Fruit fly (Drosophila melanogaster) whole organism, embryonic: ENCODE results near the gene alpha-Est8.

Experiments
- Asciz ChIP-seq: fragments of 200-800 bp; sonication (Bioruptor generic); optimal IDR thresholded peaks from 2 replicates; lab custom pipeline; 2017; ENCODE audit warnings: missing biosample characterization, mild to moderate bottlenecking, missing genetic modification characterization, missing genetic modification reagents
- CG10267 ChIP-seq: fragments of 200-800 bp; sonication (Bioruptor generic); optimal IDR thresholded peaks from 2 replicates; lab custom pipeline; 2018; ENCODE audit warnings: missing biosample characterization, mild to moderate bottlenecking, missing genetic modification characterization, moderate library complexity
- CG10366 ChIP-seq: fragments of 200-800 bp; sonication (Bioruptor generic); IDR thresholded peaks from 2 replicates; pipeline ENCODE4 v1.3.6; 2022; ENCODE audit warnings: missing biosample characterization, missing genetic modification characterization
- CG11456 ChIP-seq: fragments of 200-800 bp; sonication (Bioruptor generic); IDR thresholded peaks from 3 replicates; pipeline ENCODE4 v1.3.6; 2022; ENCODE audit warnings: missing biosample characterization, missing genetic modification characterization
- CG12391 ChIP-seq: fragments of 200-800 bp; sonication (Bioruptor generic); optimal IDR thresholded peaks from 3 replicates; lab custom pipeline; 2018; ENCODE audit warnings: missing biosample characterization, mild to moderate bottlenecking, missing genetic modification characterization, moderate library complexity
- CG12659 ChIP-seq: fragments of 200-800 bp; sonication (Bioruptor generic); optimal IDR thresholded peaks from 3 replicates; lab custom pipeline; 2017; ENCODE audit warnings: mild to moderate bottlenecking, missing biosample characterization, missing genetic modification reagents, missing genetic modification characterization
- CG13624 ChIP-seq: fragments of 200-800 bp; sonication (Bioruptor generic); optimal IDR thresholded peaks from 2 replicates; lab custom pipeline; 2016; ENCODE audit warnings: missing biosample characterization, missing genetic modification characterization
- CG14860 ChIP-seq: fragments of 200-800 bp; sonication (Bioruptor generic); IDR thresholded peaks from 3 replicates; pipeline ENCODE4 v1.3.6; 2022; ENCODE audit warnings: missing biosample characterization, missing genetic modification characterization; ENCODE audit not compliant: partially characterized antibody
- CG17361 ChIP-seq: fragments of 200-800 bp; sonication (Bioruptor generic); IDR thresholded peaks from 3 replicates; pipeline ENCODE4 v1.3.6; 2022; ENCODE audit warnings: missing biosample characterization, missing genetic modification characterization
- CG17568 ChIP-seq: fragments of 200-800 bp; sonication (Bioruptor generic); optimal IDR thresholded peaks from 2 replicates; lab custom pipeline; 2018; ENCODE audit warnings: missing biosample characterization, mild to moderate bottlenecking, missing genetic modification characterization, moderate library complexity
- CG17612 ChIP-seq: fragments of 200-800 bp; sonication (Bioruptor generic); IDR thresholded peaks from 2 replicates; pipeline ENCODE4 v1.3.6; 2022; ENCODE audit warnings: missing biosample characterization, missing genetic modification characterization
- CG2199 ChIP-seq: fragments of 200-800 bp; sonication (Bioruptor generic); IDR thresholded peaks from 3 replicates; pipeline ENCODE4 v1.3.6; 2022; ENCODE audit warnings: missing biosample characterization, missing genetic modification characterization
- CG34224 ChIP-seq: fragments of 200-800 bp; sonication (Bioruptor generic); IDR thresholded peaks from 3 replicates; pipeline ENCODE4 v1.3.6; 2022; ENCODE audit warnings: missing biosample characterization, missing genetic modification characterization; ENCODE audit not compliant: partially characterized antibody
- CG42726 ChIP-seq: fragments of 200-800 bp; sonication (Bioruptor generic); IDR thresholded peaks from 2 replicates; pipeline ENCODE4 v1.3.6; 2022; ENCODE audit warnings: missing biosample characterization, missing genetic modification characterization; ENCODE audit not compliant: partially characterized antibody
- CG43689 ChIP-seq: fragments of 200-800 bp; sonication (Bioruptor generic); IDR thresholded peaks from 2 replicates; pipeline ENCODE4 v1.3.6; 2022; ENCODE audit warnings: missing biosample characterization, missing genetic modification characterization
- CG4820 ChIP-seq: fragments of 200-800 bp; sonication (Bioruptor generic); optimal IDR thresholded peaks from 3 replicates; lab custom pipeline; 2016; ENCODE audit warnings: missing biosample characterization, missing genetic modification characterization
- CG6654 ChIP-seq: fragments of 200-800 bp; sonication (Bioruptor generic); optimal IDR thresholded peaks from 2 replicates; lab custom pipeline; 2017; ENCODE audit warnings: missing biosample characterization, mild to moderate bottlenecking, missing genetic modification characterization
- CG6791 ChIP-seq: fragments of 200-800 bp; sonication (Bioruptor generic); IDR thresholded peaks from 3 replicates; pipeline ENCODE4 v1.3.6; 2022; ENCODE audit warnings: missing biosample characterization, missing genetic modification characterization; ENCODE audit not compliant: partially characterized antibody
- D ChIP-seq, 2 experiments: fragments of 200-800 bp in 1 of 2; fragments of >200 bp in 1 of 2; sonication (Bioruptor generic) in 1 of 2; optimal IDR thresholded peaks; 2 replicates in 1 of 2; 3 replicates in 1 of 2; lab custom pipeline; 2017; ENCODE audit warnings: mild to moderate bottlenecking in 1 of 2, missing biosample characterization in 1 of 2, missing genetic modification characterization in 1 of 2, missing genetic modification reagents in 1 of 2
- E2f1 ChIP-seq: fragments of 200-800 bp; sonication (Bioruptor generic); IDR thresholded peaks from 2 replicates; pipeline ENCODE4 v1.3.6; 2022; ENCODE audit warnings: missing biosample characterization, missing genetic modification characterization
- Elba2 ChIP-seq: fragments of 200-800 bp; sonication (Bioruptor generic); optimal IDR thresholded peaks from 3 replicates; lab custom pipeline; 2016; ENCODE audit warnings: missing biosample characterization, missing genetic modification characterization
- Fer1 ChIP-seq: fragments of 200-800 bp; sonication (Bioruptor generic); optimal IDR thresholded peaks from 2 replicates; lab custom pipeline; 2017; ENCODE audit warnings: missing biosample characterization, mild to moderate bottlenecking, missing genetic modification characterization
- Fer3 ChIP-seq: fragments of 200-800 bp; sonication (Bioruptor generic); optimal IDR thresholded peaks from 2 replicates; lab custom pipeline; 2018; ENCODE audit warnings: missing biosample characterization, mild to moderate bottlenecking, missing genetic modification characterization, moderate library complexity
- Hr51 ChIP-seq, 2 experiments: fragments of 200-800 bp; sonication (Bioruptor generic); optimal IDR thresholded peaks; 2 replicates in 1 of 2; 3 replicates in 1 of 2; lab custom pipeline; 2016 to 2018; ENCODE audit warnings: missing biosample characterization in 2 of 2, missing genetic modification characterization in 2 of 2, mild to moderate bottlenecking in 1 of 2, moderate library complexity in 1 of 2
- Opbp ChIP-seq: fragments of 200-800 bp; sonication (Bioruptor generic); IDR thresholded peaks from 3 replicates; pipeline ENCODE4 v1.3.6; 2022; ENCODE audit warnings: missing biosample characterization, missing genetic modification characterization; ENCODE audit not compliant: partially characterized antibody
- amos ChIP-seq: fragments of 200-800 bp; sonication (Bioruptor generic); IDR thresholded peaks from 2 replicates; pipeline ENCODE4 v1.3.6; 2022; ENCODE audit warnings: missing biosample characterization, missing genetic modification characterization; ENCODE audit not compliant: partially characterized antibody
- aop ChIP-seq: fragments of 200-800 bp; sonication (Bioruptor generic); IDR thresholded peaks from 2 replicates; pipeline ENCODE4 v1.3.6; 2022; ENCODE audit warnings: missing biosample characterization, missing genetic modification characterization
- ato ChIP-seq: fragments of 200-800 bp; sonication (Bioruptor generic); IDR thresholded peaks from 2 replicates; pipeline ENCODE4 v1.3.6; 2022; ENCODE audit warnings: missing biosample characterization, missing genetic modification characterization; ENCODE audit not compliant: partially characterized antibody
- cad ChIP-seq: fragments of >200 bp; optimal IDR thresholded peaks from 2 replicates; lab custom pipeline; 2017; ENCODE audit warnings: missing biosample characterization, missing genetic modification characterization
- cato ChIP-seq: fragments of 200-800 bp; sonication (Bioruptor generic); optimal IDR thresholded peaks from 2 replicates; lab custom pipeline; 2016; ENCODE audit warnings: missing biosample characterization, missing genetic modification characterization, borderline replicate concordance
- dmrt99B ChIP-seq: fragments of 200-800 bp; sonication (Bioruptor generic); optimal IDR thresholded peaks from 2 replicates; lab custom pipeline; 2018; ENCODE audit warnings: missing biosample characterization, mild to moderate bottlenecking, missing genetic modification characterization, moderate library complexity
- esg ChIP-seq: fragments of 200-800 bp; sonication (Bioruptor generic); conservative IDR thresholded peaks from 2 replicates; pipeline ENCODE4 v1.3.6; 2022; ENCODE audit warnings: missing biosample characterization, missing genetic modification characterization
- gce ChIP-seq: fragments of 200-800 bp; sonication (Bioruptor generic); IDR thresholded peaks from 3 replicates; pipeline ENCODE4 v1.3.6; 2022; ENCODE audit warnings: missing biosample characterization, missing genetic modification characterization
- gcm2 ChIP-seq: fragments of 200-800 bp; sonication (Bioruptor generic); optimal IDR thresholded peaks from 2 replicates; lab custom pipeline; 2016; ENCODE audit warnings: missing biosample characterization, missing genetic modification characterization
- grn ChIP-seq: fragments of 200-800 bp; sonication (Bioruptor generic); optimal IDR thresholded peaks from 3 replicates; lab custom pipeline; 2017; ENCODE audit warnings: missing biosample characterization, missing genetic modification characterization
- gsb-n ChIP-seq: fragments of 200-800 bp; sonication (Bioruptor generic); optimal IDR thresholded peaks from 3 replicates; lab custom pipeline; 2018; ENCODE audit warnings: missing biosample characterization, mild to moderate bottlenecking, missing genetic modification characterization
- hb ChIP-seq: fragments of 200-800 bp; sonication (Bioruptor generic); IDR thresholded peaks from 3 replicates; pipeline ENCODE4 v1.3.6; 2022; ENCODE audit warnings: missing biosample characterization, missing genetic modification characterization; ENCODE audit not compliant: partially characterized antibody
- mld ChIP-seq: fragments of 200-800 bp; sonication (Bioruptor generic); IDR thresholded peaks from 3 replicates; pipeline ENCODE4 v1.3.6; 2022; ENCODE audit warnings: missing biosample characterization, missing genetic modification characterization; ENCODE audit not compliant: partially characterized antibody
- org-1 ChIP-seq: fragments of 200-800 bp; sonication (Bioruptor generic); optimal IDR thresholded peaks from 2 replicates; lab custom pipeline; 2017; ENCODE audit warnings: missing biosample characterization, missing genetic modification characterization
- phol ChIP-seq: fragments of 200-800 bp; sonication (Bioruptor generic); optimal IDR thresholded peaks from 3 replicates; lab custom pipeline; 2018; ENCODE audit warnings: missing biosample characterization, mild to moderate bottlenecking, missing genetic modification characterization, moderate library complexity
- salm ChIP-seq: fragments of 200-800 bp; sonication (Bioruptor generic); optimal IDR thresholded peaks from 2 replicates; lab custom pipeline; 2018; ENCODE audit warnings: missing biosample characterization, mild to moderate bottlenecking, missing genetic modification characterization
- sens ChIP-seq: fragments of 200-800 bp; sonication (Bioruptor generic); peaks from one replicate; lab custom pipeline; 2016; ENCODE audit warnings: missing biosample characterization, missing genetic modification characterization
- sisA ChIP-seq: fragments of 200-800 bp; sonication (Bioruptor generic); IDR thresholded peaks from 2 replicates; pipeline ENCODE4 v1.3.6; 2022; ENCODE audit warnings: missing biosample characterization, missing genetic modification characterization
- sqz ChIP-seq: fragments of 200-800 bp; sonication (Bioruptor generic); optimal IDR thresholded peaks from 3 replicates; lab custom pipeline; 2018; ENCODE audit warnings: missing biosample characterization, mild to moderate bottlenecking, missing genetic modification characterization
- ttk ChIP-seq: fragments of 200-800 bp; sonication (Bioruptor generic); IDR thresholded peaks from 2 replicates; pipeline ENCODE4 v2.1.2; 2022; ENCODE audit warnings: missing biosample characterization, missing genetic modification characterization
- vnd ChIP-seq: fragments of 200-800 bp; sonication (Bioruptor generic); IDR thresholded peaks from 3 replicates; pipeline ENCODE4 v1.3.6; 2022; ENCODE audit warnings: missing biosample characterization, missing genetic modification characterization; ENCODE audit not compliant: partially characterized antibody

alpha-Est8 gene

DNA sequence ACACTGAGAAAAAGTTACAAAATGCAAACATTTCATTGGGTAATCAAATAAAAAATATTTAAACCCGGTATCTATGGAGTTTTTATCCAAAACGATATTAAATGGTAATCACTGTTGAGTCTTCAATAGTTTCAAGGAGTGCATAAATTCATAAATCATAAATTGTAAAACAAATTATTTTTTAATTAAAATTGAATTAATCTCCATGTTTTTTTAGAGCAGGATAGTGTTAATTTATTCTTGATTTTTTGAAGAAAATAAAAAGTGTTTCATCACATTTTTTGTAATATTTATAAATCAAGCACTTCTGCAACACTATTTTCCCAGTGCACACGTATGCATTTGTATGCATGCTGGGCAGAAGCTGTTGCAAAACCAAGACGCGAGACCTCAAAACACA, 24.6 kb downstream of the alpha-Est8 start (continued):
- TF ChIP-seq Fer3 = peak; percentile 24
- peak; percentile 68 for TF ChIP-seq CG12659 (GFP tag; lab: Kevin White, UChicago)
- TF ChIP-seq CG10267 (tag; lab: Kevin White, UChicago) = no peak
- peak; percentile 89 for TF ChIP-seq dmrt99B (tag; lab: Kevin White, UChicago)
- TF ChIP-seq CG4820 (GFP tag; lab: Kevin White, UChicago) = peak; percentile 62
- peak; percentile 27 for TF ChIP-seq salm
- 0 out of 3 replicates have a peak, but pooled peaks have one; percentile 10 for TF ChIP-seq gce (GFP tag; lab: Robert Waterston, UW)
- peak; percentile 29 for TF ChIP-seq cato (GFP tag; lab: Kevin White, UChicago)
- TF ChIP-seq CG10366 (GFP tag; lab: Robert Waterston, UW) = peak; percentile 49; the same call in 1 of the 2 replicates
- peak; percentile 58 for TF ChIP-seq esg
- peak; percentile 74 for TF ChIP-seq ttk (GFP tag; lab: Robert Waterston, UW)
- peak; percentile 75 for TF ChIP-seq Asciz (GFP tag; lab: Kevin White, UChicago)
- no peak for TF ChIP-seq CG13624 (GFP tag; lab: Kevin White, UChicago)

DNA sequence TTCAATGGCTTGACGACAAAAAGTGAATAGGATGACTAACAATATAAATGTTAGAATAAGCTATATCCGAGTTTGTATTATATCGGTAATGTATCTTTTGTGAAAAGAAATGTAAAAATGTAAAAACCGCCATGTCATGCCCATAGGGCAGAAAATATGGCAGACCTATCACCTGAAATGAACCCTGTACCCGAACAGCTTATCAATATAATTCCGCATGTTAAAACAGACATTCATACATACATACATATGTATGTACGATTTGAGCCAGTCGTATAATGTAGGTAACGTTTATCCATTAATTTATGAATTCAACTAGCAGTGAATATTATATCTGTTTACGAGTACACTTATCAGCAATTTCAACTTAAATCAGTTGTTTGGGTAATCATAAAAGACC, 25.6 kb downstream of the alpha-Est8 start:
- TF ChIP-seq phol (tag; lab: Kevin White, UChicago) = no peak
- no peak for TF ChIP-seq CG17568
- TF ChIP-seq Fer1 = no peak
- no peak for TF ChIP-seq Hr51 (GFP tag; optimal IDR thresholded peaks at IDR 0.05; lab: Kevin White, UChicago)
- TF ChIP-seq org-1 (GFP tag; lab: Kevin White, UChicago) = no peak
- TF ChIP-seq CG17361 (GFP tag; lab: Robert Waterston, UW) = no peak
- no peak for TF ChIP-seq CG17612 (GFP tag; lab: Robert Waterston, UW)
- TF ChIP-seq, all 482 proteins: peak for 0

DNA sequence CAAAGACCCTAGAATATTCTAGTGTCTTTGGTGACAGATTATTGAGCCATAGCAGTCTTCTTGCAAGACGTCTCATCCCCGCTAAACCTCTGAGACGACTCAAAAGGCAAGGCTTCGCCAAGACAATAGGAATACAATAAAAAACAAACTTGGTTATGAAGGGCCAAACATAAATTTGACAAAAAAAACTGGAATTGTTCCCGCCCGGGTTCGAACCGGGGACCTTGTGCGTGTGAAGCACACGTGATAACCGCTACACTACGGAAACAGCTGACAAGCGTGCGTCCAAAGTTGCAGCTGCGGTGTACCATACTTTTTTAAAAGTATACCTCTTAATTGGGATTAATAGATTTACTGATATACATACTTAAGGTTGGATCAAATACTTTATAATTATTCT, 39.8 kb downstream of the alpha-Est8 start:
- TF ChIP-seq D (optimal IDR thresholded peaks at IDR 0.05; lab: Kevin White, UChicago) = no peak
- TF ChIP-seq D (GFP tag; optimal IDR thresholded peaks at IDR 0.05; lab: Kevin White, UChicago) = no peak
- no peak for TF ChIP-seq aop
- peak; percentile 45; the same call in 1 of the 3 replicates for TF ChIP-seq CG14860 (GFP tag; lab: Robert Waterston, UW)
- no peak for TF ChIP-seq gsb-n
- TF ChIP-seq CG2199 = peak; percentile 74; the same call in 1 of the 3 replicates
- no peak for TF ChIP-seq CG12391 (tag; lab: Kevin White, UChicago)
- peak; percentile 8 for TF ChIP-seq sqz (GFP tag; lab: Kevin White, UChicago)
- TF ChIP-seq CG6654 (GFP tag; lab: Kevin White, UChicago) = no peak
- peak; percentile 66 for TF ChIP-seq ato (GFP tag; lab: Robert Waterston, UW)
- peak; percentile 17 for TF ChIP-seq cad (GFP tag; lab: Kevin White, UChicago)
- no peak for TF ChIP-seq CG43689 (GFP tag; lab: Robert Waterston, UW)
- peak; percentile 72 for TF ChIP-seq Elba2 (GFP tag; lab: Kevin White, UChicago)
- TF ChIP-seq CG34224 (GFP tag; lab: Robert Waterston, UW) = peak; percentile 19; the same call in 1 of the 3 replicates
- TF ChIP-seq E2f1 (GFP tag; lab: Robert Waterston, UW) = no peak
- peak; percentile 9; the same call in 1 of the 3 replicates for TF ChIP-seq hb
- TF ChIP-seq gcm2 (GFP tag; lab: Kevin White, UChicago) = no peak
- peak; percentile 27 for TF ChIP-seq sens
- peak; percentile 38; the same call in 1 of the 3 replicates for TF ChIP-seq mld (GFP tag; lab: Robert Waterston, UW)
- TF ChIP-seq CG11456 (GFP tag; lab: Robert Waterston, UW) = no peak
- TF ChIP-seq sisA = no peak
- TF ChIP-seq CG6791 (GFP tag; lab: Robert Waterston, UW) = peak; percentile 41; the same call in 1 of the 3 replicates
- TF ChIP-seq vnd (GFP tag; lab: Robert Waterston, UW) = 0 out of 3 replicates have a peak, but pooled peaks have one; percentile 26
- TF ChIP-seq CG42726 (GFP tag; lab: Robert Waterston, UW) = peak; percentile 82
- no peak for TF ChIP-seq grn (GFP tag; lab: Kevin White, UChicago)
- peak; percentile 73; the same call in 2 of the 3 replicates for TF ChIP-seq Opbp (GFP tag; lab: Robert Waterston, UW)
- TF ChIP-seq amos = peak; percentile 76; the same call in 1 of the 2 replicates
